Worm (Caenorhabditis elegans) whole organism, L1 larva: ENCODE data around the gene slc-25A26.

Experiments used
- C04F5.9 ChIP-seq: sonication (generic microtip); optimal IDR thresholded peaks from 2 replicates; lab custom pipeline; 2016; ENCODE audit warnings: missing genetic modification characterization, missing compliant biosample characterization
- C16A3.4 ChIP-seq: fragments of 150-350 bp; optimal IDR thresholded peaks from 2 replicates; lab custom pipeline; 2014; ENCODE audit warnings: missing biosample characterization, missing genetic modification characterization
- C34B4.2 ChIP-seq: sonication (generic microtip); optimal IDR thresholded peaks from 2 replicates; lab custom pipeline; 2017; ENCODE audit warnings: mild to moderate bottlenecking, missing genetic modification characterization, missing compliant biosample characterization
- aha-1 ChIP-seq: fragments of 150-350 bp; optimal IDR thresholded peaks from 2 replicates; lab custom pipeline; 2014; ENCODE audit warnings: missing biosample characterization, missing genetic modification characterization
- aly-2 ChIP-seq: fragments of 150-350 bp; optimal IDR thresholded peaks from 2 replicates; lab custom pipeline; 2014; ENCODE audit warnings: missing biosample characterization, missing genetic modification characterization
- ceh-63 ChIP-seq: fragments of 200-800 bp; sonication (Bioruptor generic); optimal IDR thresholded peaks from 2 replicates; lab custom pipeline; 2018; ENCODE audit warnings: mild to moderate bottlenecking, missing genetic modification characterization, missing compliant biosample characterization
- ceh-8 ChIP-seq: fragments of 200-800 bp; sonication (Bioruptor generic); optimal IDR thresholded peaks from 2 replicates; lab custom pipeline; 2018; ENCODE audit warnings: mild to moderate bottlenecking, missing genetic modification characterization, moderate library complexity, missing compliant biosample characterization
- ceh-82 ChIP-seq, 3 experiments: fragments of 150-350 bp in 1 of 3; sonication (generic microtip) in 2 of 3; optimal IDR thresholded peaks; 2 replicates each; lab custom pipeline; 2014 to 2017; ENCODE audit warnings: missing biosample characterization in 3 of 3, missing genetic modification characterization in 3 of 3
- ceh-88 ChIP-seq: fragments of 200-800 bp; sonication (Bioruptor generic); IDR thresholded peaks from 2 replicates; pipeline ENCODE4 v1.3.6; 2022; ENCODE audit warnings: missing genetic modification characterization, missing compliant biosample characterization
- ces-1 ChIP-seq: fragments of 150-350 bp; optimal IDR thresholded peaks from 2 replicates; lab custom pipeline; 2014; ENCODE audit warnings: missing biosample characterization, missing genetic modification reagents, missing genetic modification characterization
- dpl-1 ChIP-seq, 3 experiments: fragments of 150-350 bp in 2 of 3; sonication (generic microtip) in 1 of 3; optimal IDR thresholded peaks; 2 replicates each; lab custom pipeline; 2014 to 2017; ENCODE audit warnings: missing biosample characterization in 3 of 3, missing genetic modification characterization in 3 of 3, missing genetic modification reagents in 3 of 3
- dsc-1 ChIP-seq: sonication (generic microtip); optimal IDR thresholded peaks from 2 replicates; lab custom pipeline; 2016; ENCODE audit warnings: mild to moderate bottlenecking, missing genetic modification characterization, missing compliant biosample characterization
- efl-1 ChIP-seq, 4 experiments: fragments of 150-350 bp; optimal IDR thresholded peaks in 3 of 4; peaks in 1 of 4; 1 replicate in 1 of 4; 2 replicates in 3 of 4; lab custom pipeline; 2014; ENCODE audit warnings: missing biosample characterization in 2 of 4, missing genetic modification characterization in 2 of 4, missing genetic modification reagents in 2 of 4
- efl-3 ChIP-seq: fragments of 200-800 bp; sonication (Bioruptor generic); optimal IDR thresholded peaks from 2 replicates; lab custom pipeline; 2018; ENCODE audit warnings: mild to moderate bottlenecking, missing genetic modification characterization, missing compliant biosample characterization
- egl-13 ChIP-seq: sonication (generic microtip); optimal IDR thresholded peaks from 2 replicates; lab custom pipeline; 2016; ENCODE audit warnings: missing genotype, missing genetic modification reagents, missing genetic modification characterization, missing compliant biosample characterization
- egl-27 ChIP-seq, 2 experiments: fragments of 150-350 bp in 1 of 2; sonication (generic microtip); optimal IDR thresholded peaks; 3 replicates each; lab custom pipeline; 2017 to 2018; ENCODE audit warnings: missing biosample characterization in 2 of 2, missing genetic modification characterization in 2 of 2, missing genetic modification reagents in 2 of 2
- elt-2 ChIP-seq: sonication (generic microtip); optimal IDR thresholded peaks from 2 replicates; lab custom pipeline; 2016; ENCODE audit warnings: missing genetic modification characterization, mild to moderate bottlenecking, inconsistent platforms, missing compliant biosample characterization, missing genetic modification reagents
- elt-3 ChIP-seq, 6 experiments: fragments of 150-350 bp in 1 of 6; sonication (generic microtip); optimal IDR thresholded peaks; 2 replicates each; lab custom pipeline; 2017 to 2018; ENCODE audit warnings: missing biosample characterization in 6 of 6, missing genetic modification characterization in 6 of 6, inconsistent platforms in 1 of 6
- ets-5 ChIP-seq: fragments of 200-800 bp; sonication (Bioruptor generic); IDR thresholded peaks from 2 replicates; pipeline ENCODE4 v1.3.6; 2022; ENCODE audit warnings: missing genetic modification characterization, missing compliant biosample characterization
- fkh-8 ChIP-seq: sonication (generic microtip); optimal IDR thresholded peaks from 2 replicates; lab custom pipeline; 2016; ENCODE audit warnings: mild to moderate bottlenecking, missing genetic modification characterization, missing compliant biosample characterization
- irx-1 ChIP-seq: sonication (generic microtip); optimal IDR thresholded peaks from 2 replicates; lab custom pipeline; 2016; ENCODE audit warnings: missing genetic modification characterization, missing compliant biosample characterization
- isw-1 ChIP-seq: fragments of 200-800 bp; sonication (Bioruptor generic); IDR thresholded peaks from 2 replicates; pipeline ENCODE4 v1.3.6; 2022; ENCODE audit warnings: missing genetic modification characterization, missing compliant biosample characterization
- jun-1 ChIP-seq: fragments of 150-350 bp; optimal IDR thresholded peaks from 2 replicates; lab custom pipeline; 2014; ENCODE audit warnings: missing biosample characterization, missing genetic modification reagents, missing genetic modification characterization
- lin-13 ChIP-seq: fragments of 150-350 bp; optimal IDR thresholded peaks from 2 replicates; lab custom pipeline; 2014; ENCODE audit warnings: missing biosample characterization, missing genetic modification reagents, missing genetic modification characterization
- lin-14 ChIP-seq: fragments of 200-800 bp; sonication (Bioruptor generic); optimal IDR thresholded peaks from 2 replicates; lab custom pipeline; 2018; ENCODE audit warnings: mild to moderate bottlenecking, missing genetic modification characterization, moderate library complexity, missing compliant biosample characterization
- lin-39 ChIP-seq: fragments of 150-350 bp; optimal IDR thresholded peaks from 2 replicates; lab custom pipeline; 2014; ENCODE audit warnings: missing biosample characterization, missing genetic modification reagents, missing genetic modification characterization
- lsy-2 ChIP-seq, 2 experiments: fragments of 150-350 bp; optimal IDR thresholded peaks; 2 replicates each; lab custom pipeline; 2014; ENCODE audit warnings: missing biosample characterization in 2 of 2, missing genetic modification characterization in 2 of 2
- mef-2 ChIP-seq: fragments of 150-350 bp; optimal IDR thresholded peaks from 2 replicates; lab custom pipeline; 2014; ENCODE audit warnings: missing biosample characterization, missing genetic modification characterization
- nhr-11 ChIP-seq: fragments of 150-350 bp; optimal IDR thresholded peaks from 2 replicates; lab custom pipeline; 2014; ENCODE audit warnings: missing biosample characterization, missing genetic modification characterization
- nhr-12 ChIP-seq: sonication (generic microtip); optimal IDR thresholded peaks from 2 replicates; lab custom pipeline; 2017; ENCODE audit warnings: missing biosample characterization, missing genetic modification characterization
- nhr-19 ChIP-seq: fragments of 200-800 bp; sonication (Bioruptor generic); conservative IDR thresholded peaks from 2 replicates; pipeline ENCODE4 v1.3.6; 2022; ENCODE audit warnings: missing genetic modification characterization, missing compliant biosample characterization
- nhr-20 ChIP-seq: sonication (generic microtip); optimal IDR thresholded peaks from 2 replicates; lab custom pipeline; 2016; ENCODE audit warnings: mild to moderate bottlenecking, missing genetic modification characterization, missing compliant biosample characterization
- nhr-237 ChIP-seq: fragments of 150-350 bp; optimal IDR thresholded peaks from 2 replicates; lab custom pipeline; 2014; ENCODE audit warnings: missing biosample characterization, missing genetic modification characterization
- nhr-76 ChIP-seq: sonication (generic microtip); optimal IDR thresholded peaks from 2 replicates; lab custom pipeline; 2017; ENCODE audit warnings: missing biosample characterization, missing genetic modification characterization
- nhr-85 ChIP-seq: sonication (generic microtip); peaks from one replicate; lab custom pipeline; 2016; ENCODE audit warnings: missing genetic modification characterization, inconsistent platforms, missing compliant biosample characterization
- nhr-90 ChIP-seq: sonication (generic microtip); optimal IDR thresholded peaks from 2 replicates; lab custom pipeline; 2016; ENCODE audit warnings: mild to moderate bottlenecking, missing genetic modification characterization, missing compliant biosample characterization; ENCODE audit not compliant: poor library complexity
- pax-3 ChIP-seq: fragments of 200-800 bp; sonication (Bioruptor generic); optimal IDR thresholded peaks from 2 replicates; lab custom pipeline; 2018; ENCODE audit warnings: mild to moderate bottlenecking, missing genetic modification characterization, moderate library complexity, missing compliant biosample characterization
- snpc-4 ChIP-seq: fragments of 150-350 bp; optimal IDR thresholded peaks from 2 replicates; lab custom pipeline; 2014; ENCODE audit warnings: missing biosample characterization, missing genetic modification characterization
- snu-23 ChIP-seq: sonication (generic microtip); optimal IDR thresholded peaks from 2 replicates; lab custom pipeline; 2016; ENCODE audit warnings: missing genetic modification characterization, missing compliant biosample characterization
- sup-37 ChIP-seq: fragments of 200-800 bp; sonication (Bioruptor generic); optimal IDR thresholded peaks from 2 replicates; lab custom pipeline; 2018; ENCODE audit warnings: mild to moderate bottlenecking, missing genetic modification characterization, missing compliant biosample characterization
- unc-130 ChIP-seq: fragments of 150-350 bp; optimal IDR thresholded peaks from 2 replicates; lab custom pipeline; 2017; ENCODE audit warnings: missing biosample characterization, missing genetic modification characterization, inconsistent platforms
- unc-30 ChIP-seq: sonication (generic microtip); optimal IDR thresholded peaks from 2 replicates; lab custom pipeline; 2017; ENCODE audit warnings: missing biosample characterization, missing genetic modification characterization
- unc-62 ChIP-seq: fragments of 150-350 bp; optimal IDR thresholded peaks from 2 replicates; lab custom pipeline; 2014; ENCODE audit warnings: missing biosample characterization, missing genetic modification reagents, missing genetic modification characterization
- unc-86 ChIP-seq: sonication (generic microtip); optimal IDR thresholded peaks from 2 replicates; lab custom pipeline; 2016; ENCODE audit warnings: missing genetic modification characterization, missing compliant biosample characterization
- vab-15 ChIP-seq: sonication (generic microtip); optimal IDR thresholded peaks from 2 replicates; lab custom pipeline; 2017; ENCODE audit warnings: missing genotype, mild to moderate bottlenecking, missing genetic modification characterization, missing compliant biosample characterization
- xbp-1 ChIP-seq: sonication (generic microtip); optimal IDR thresholded peaks from 2 replicates; lab custom pipeline; 2016; ENCODE audit warnings: missing genetic modification characterization, missing compliant biosample characterization
- zip-4 ChIP-seq: fragments of 200-800 bp; sonication (Bioruptor generic); optimal IDR thresholded peaks from 2 replicates; lab custom pipeline; 2018; ENCODE audit warnings: mild to moderate bottlenecking, missing genetic modification characterization, moderate library complexity, missing compliant biosample characterization
- ztf-11 ChIP-seq, 2 experiments: sonication (generic microtip); optimal IDR thresholded peaks; 2 replicates each; lab custom pipeline; 2016 to 2017; ENCODE audit warnings: missing genetic modification characterization in 2 of 2, missing biosample characterization in 1 of 2, missing compliant biosample characterization in 1 of 2

slc-25A26 gene

DNA sequence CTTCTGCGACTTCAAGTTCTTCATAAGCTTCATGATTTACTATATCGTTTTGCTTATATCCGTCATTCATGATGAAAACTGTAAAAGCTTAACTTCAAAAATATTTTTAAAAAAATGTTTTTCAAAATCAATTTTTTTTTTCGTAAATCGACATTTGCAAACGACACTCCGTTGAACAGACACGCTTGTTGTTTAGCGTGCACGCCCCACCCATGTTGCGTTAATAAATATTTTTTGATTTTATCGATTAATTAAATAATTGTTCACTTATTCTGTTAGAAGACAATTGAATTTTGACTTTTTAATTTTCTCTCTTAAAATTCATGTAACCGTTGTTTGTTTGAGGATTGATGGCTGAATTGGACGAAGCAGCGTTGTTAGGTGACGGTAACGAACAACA is 4.3 kb upstream of the slc-25A26 start, which contains the start of the genes D1046.2 and cfim-2 (continued):
- no peak for TF ChIP-seq C34B4.2
- TF ChIP-seq C04F5.9 (tag; lab: Kevin White, UChicago), result no peak
- no peak for TF ChIP-seq efl-3 (GFP tag; lab: Kevin White, UChicago)
- no peak for TF ChIP-seq ces-1 (GFP tag; lab: Kevin White, UChicago)
- TF ChIP-seq egl-27 (tag; optimal IDR thresholded peaks at IDR 0.05; lab: Kevin White, UChicago), result no peak
- no peak for TF ChIP-seq fkh-8 (tag; lab: Kevin White, UChicago)
- TF ChIP-seq elt-3 (tag; optimal IDR thresholded peaks at IDR 0.05; lab: Kevin White, UChicago), result no peak

DNA sequence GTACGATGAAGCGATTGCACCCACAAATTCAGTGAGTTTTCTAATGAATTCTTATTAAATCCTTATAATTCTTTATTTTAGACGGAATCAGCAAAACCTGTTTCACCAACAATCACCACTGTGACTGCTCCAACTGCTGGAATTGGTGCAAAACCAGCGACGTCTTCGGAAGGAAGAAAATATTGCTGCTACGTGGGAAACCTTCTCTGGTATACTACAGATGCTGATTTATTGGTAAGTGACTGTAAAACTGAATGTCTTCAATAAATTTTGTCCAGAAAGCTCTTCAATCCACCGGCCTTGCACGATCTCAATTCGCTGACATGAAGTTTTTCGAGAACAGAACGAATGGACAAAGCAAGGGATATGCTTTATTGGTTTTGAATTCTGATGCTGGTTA is 3.7 kb upstream of the slc-25A26 start:
- no peak for TF ChIP-seq aha-1
- TF ChIP-seq ces-1 (GFP tag; lab: Kevin White, UChicago), result no peak
- TF ChIP-seq ets-5 (GFP tag; lab: Robert Waterston, UW), result no peak
- TF ChIP-seq unc-62, result no peak
- no peak for TF ChIP-seq nhr-90 (tag; lab: Kevin White, UChicago)

DNA sequence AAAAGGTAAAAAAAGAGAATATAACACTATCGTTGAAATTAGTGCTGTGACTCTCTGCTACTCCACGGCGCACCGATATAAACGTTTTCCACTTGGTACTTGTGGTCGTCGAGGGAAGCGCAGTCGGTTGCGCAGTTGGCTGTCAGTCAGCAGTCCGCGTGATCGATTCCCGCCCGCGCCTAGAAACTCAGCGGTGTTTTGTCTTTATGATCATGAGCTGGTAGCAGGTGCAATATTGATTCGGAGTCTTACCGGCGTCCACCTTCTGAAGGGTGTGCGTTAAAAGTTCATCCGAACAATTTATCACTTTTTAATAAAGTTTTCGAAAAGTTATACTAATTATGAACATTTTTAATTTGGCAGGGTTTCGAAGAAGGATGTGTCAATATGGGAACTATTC is 3.1 kb upstream of the slc-25A26 start:
- TF ChIP-seq C34B4.2 (no peak), efl-3 (GFP tag; lab: Kevin White, UChicago) (peak; percentile 24), fkh-8 (tag; lab: Kevin White, UChicago) (peak; percentile 65), nhr-85 (tag; lab: Kevin White, UChicago) (peak; percentile 81), zip-4 (peak; percentile 13), sup-37 (peak; percentile 49), nhr-11 (no peak), egl-13 (tag; lab: Kevin White, UChicago) (no peak), ceh-88 (no peak), ceh-63 (GFP tag; lab: Kevin White, UChicago) (no peak), vab-15 (no peak), pax-3 (tag; lab: Kevin White, UChicago) (peak; percentile 66), ces-1 (GFP tag; lab: Kevin White, UChicago) (no peak), C16A3.4 (tag; lab: Kevin White, UChicago) (peak; percentile 76), mef-2 (tag; lab: Kevin White, UChicago) (no peak), lin-39 (tag; lab: Kevin White, UChicago) (no peak), jun-1 (tag; lab: Kevin White, UChicago) (peak; percentile 61), unc-86 (tag; lab: Kevin White, UChicago) (peak; percentile 43), lin-14 (GFP tag; lab: Kevin White, UChicago) (peak; percentile 72), snu-23 (GFP tag; lab: Kevin White, UChicago) (peak; percentile 82), snpc-4 (tag; lab: Kevin White, UChicago) (peak; percentile 41), elt-3 (tag; optimal IDR thresholded peaks at IDR 0.05; lab: Kevin White, UChicago) (peak in 1 of 6 experiments; percentile 75), nhr-237 (tag; lab: Kevin White, UChicago) (no peak), unc-30 (tag; lab: Kevin White, UChicago) (no peak), nhr-19 (GFP tag; lab: Robert Waterston, UW) (peak; percentile 74), ceh-82 (tag; optimal IDR thresholded peaks at IDR 0.05; lab: Kevin White, UChicago) (peak; percentile 55 to 62 (median 60)), nhr-12 (tag; lab: Kevin White, UChicago) (no peak), ztf-11 (tag; optimal IDR thresholded peaks at IDR 0.05; lab: Kevin White, UChicago) (peak in 1 of 2 experiments; percentile 33), efl-1 (optimal IDR thresholded peaks at IDR 0.05; lab: Kevin White, UChicago) (peak; percentile 56 to 62), efl-1 (GFP tag; optimal IDR thresholded peaks at IDR 0.05 in 1 of 2; lab: Kevin White, UChicago) (peak; percentile 46 to 96), xbp-1 (tag; lab: Kevin White, UChicago) (peak; percentile 79), ceh-8 (GFP tag; lab: Kevin White, UChicago) (peak; percentile 60), aly-2 (tag; lab: Kevin White, UChicago) (peak; percentile 50), nhr-20 (tag; lab: Kevin White, UChicago) (peak; percentile 79), lsy-2 (tag; optimal IDR thresholded peaks at IDR 0.05; lab: Kevin White, UChicago) (peak; percentile 58 to 72), dsc-1 (peak; percentile 80), irx-1 (peak; percentile 56), elt-2 (peak; percentile 72), lin-13 (GFP tag; lab: Kevin White, UChicago) (peak; percentile 49), isw-1 (no peak; the same call in 1 of the 2 replicates), unc-130 (tag; lab: Kevin White, UChicago) (peak; percentile 75), dpl-1 (GFP tag; optimal IDR thresholded peaks at IDR 0.05; lab: Kevin White, UChicago) (peak in 2 of 3 experiments; percentile 53 to 55), nhr-76 (tag; lab: Kevin White, UChicago) (peak; percentile 77)
